Worm (Caenorhabditis elegans): ENCODE measurements around the gene C27A7.8.

The C27A7.8 gene

DNA sequence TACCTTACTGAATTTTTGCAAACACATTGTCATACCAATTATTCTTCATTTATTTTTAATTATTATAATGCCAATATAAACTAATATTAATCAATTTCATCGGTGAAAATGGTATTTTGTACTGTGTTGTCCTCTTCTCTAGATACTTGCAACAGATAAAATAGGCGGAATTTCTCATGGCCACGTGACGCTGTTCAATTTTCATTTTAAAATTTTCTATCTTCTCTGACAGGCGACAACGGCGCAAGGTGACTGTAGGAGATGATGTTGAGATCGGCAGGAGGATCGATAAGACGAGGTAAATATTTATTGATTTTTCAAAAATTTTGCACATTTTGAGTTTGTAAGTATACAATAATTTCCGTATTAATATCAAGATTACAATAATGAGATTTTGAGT, 41.3 kb downstream of the C27A7.8 start, which contains the start of gene ogdh-2:
Gene ogdh-2 (plus strand): TSS at position 233 of the 400 bp plus-strand sequence.
- no peak for TF ChIP-seq unc-62 (GFP tag; optimal IDR thresholded peaks at IDR 0.05)

DNA sequence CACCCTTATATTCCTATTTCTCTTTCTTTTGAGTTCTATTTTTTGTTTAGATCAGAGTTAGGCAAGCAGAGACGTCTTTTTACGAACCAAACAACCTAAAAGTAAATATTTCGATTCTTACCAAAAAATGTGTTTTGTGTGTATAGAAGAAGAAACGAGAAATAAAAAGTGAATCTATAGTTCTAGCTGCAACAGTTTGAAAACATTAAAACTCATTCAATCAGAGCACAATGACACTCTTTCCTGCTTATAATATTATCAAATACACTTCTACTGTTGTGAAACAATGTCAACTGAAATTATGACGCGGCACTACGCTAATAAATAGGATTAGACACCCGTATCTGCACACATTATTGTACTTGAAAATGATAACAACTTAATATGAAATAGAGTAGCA, 42.9 kb downstream of the C27A7.8 start, which contains the start of gene ZK836.3:
Gene ZK836.3 (minus strand): TSS at position 101 of the 400 bp plus-strand sequence.
- TF ChIP-seq unc-62 (GFP tag; optimal IDR thresholded peaks at IDR 0.05): no peak

DNA sequence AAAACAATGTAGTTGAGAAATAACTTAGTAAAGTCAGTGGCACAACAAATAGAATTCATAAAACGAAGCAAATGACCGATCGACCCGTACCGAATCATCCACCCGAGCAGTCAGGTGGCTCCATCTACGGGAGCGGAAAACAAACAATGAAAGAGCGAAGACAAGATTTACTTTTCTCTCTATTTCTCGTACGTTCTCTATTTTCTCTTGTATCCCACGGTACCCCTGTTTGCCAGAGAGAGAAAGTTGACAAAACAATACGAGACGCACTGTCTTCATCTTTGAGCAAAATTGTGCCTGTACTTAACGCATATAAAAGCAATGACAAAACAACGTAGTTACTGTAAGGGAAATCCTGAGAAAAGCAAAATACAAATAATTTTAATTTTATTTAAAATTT, 43.7 kb downstream of the C27A7.8 start:
- TF ChIP-seq unc-62 (GFP tag; optimal IDR thresholded peaks at IDR 0.05): no peak

DNA sequence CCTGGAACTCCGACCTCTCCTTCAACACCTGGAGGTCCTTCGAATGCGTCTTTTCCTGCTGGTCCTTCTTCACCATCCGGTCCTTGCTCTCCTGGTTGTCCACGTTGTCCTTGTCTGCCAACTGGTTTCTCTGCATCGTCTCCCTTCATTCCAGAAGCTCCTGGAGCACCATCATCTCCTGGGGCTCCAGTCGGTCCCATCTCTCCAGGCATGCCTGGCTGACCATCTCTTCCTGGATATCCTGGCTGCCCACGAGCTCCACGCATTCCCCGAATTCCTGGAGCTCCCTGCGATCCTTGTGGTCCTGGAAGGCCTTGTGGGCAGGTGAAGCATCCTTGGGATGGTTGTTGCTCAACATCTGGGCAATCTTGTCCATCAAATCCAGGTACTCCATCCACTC, 44.8 kb downstream of the C27A7.8 start:
- TF ChIP-seq unc-62 (GFP tag; optimal IDR thresholded peaks at IDR 0.05): no peak

DNA sequence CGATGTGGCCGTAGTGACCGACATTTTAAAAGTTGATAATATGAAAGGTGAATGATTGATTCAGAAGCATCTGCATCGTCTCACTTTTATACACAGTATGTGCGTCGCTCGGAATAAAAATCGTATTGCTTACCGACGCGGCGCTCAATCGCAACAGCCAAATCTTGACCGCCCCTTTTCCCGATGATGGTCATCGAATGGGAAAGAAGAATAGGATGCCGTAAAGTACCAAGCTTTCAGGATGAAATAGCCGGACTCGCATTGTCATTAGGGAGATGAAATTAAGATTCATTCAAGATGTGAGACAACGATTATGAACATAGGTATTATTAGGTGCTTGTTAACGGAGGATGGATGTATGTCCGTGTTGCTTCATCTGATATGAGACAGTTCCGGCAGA, 45.6 kb downstream of the C27A7.8 start, which contains the start of gene lon-3:
Gene lon-3 (minus strand): TSS at position 101 of the 400 bp plus-strand sequence.
- TF ChIP-seq unc-62 (GFP tag; optimal IDR thresholded peaks at IDR 0.05): no peak

DNA sequence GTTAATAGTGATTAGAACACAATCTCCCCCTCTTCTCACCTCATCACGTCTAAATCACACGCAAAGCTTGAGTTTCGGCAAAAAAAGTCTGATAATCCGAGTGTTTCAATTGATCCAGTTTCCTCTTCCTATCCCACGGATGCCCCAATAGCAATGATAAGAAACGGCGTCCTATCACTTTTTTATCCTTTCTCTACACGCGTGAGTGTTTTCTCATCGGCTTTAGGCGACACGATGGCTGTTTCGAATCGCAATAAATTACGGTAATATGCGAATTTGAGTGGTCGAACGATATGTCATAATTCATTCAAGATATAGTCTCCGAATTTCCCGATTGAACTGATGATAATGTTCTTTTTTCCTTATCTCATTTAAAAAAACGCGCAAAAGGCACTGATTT, 46.5 kb downstream of the C27A7.8 start:
- TF ChIP-seq unc-62 (GFP tag; optimal IDR thresholded peaks at IDR 0.05): no peak

Data from whole organism, dauer.